Worm (Caenorhabditis elegans) whole organism, young adult: ENCODE results near the gene ZK686.6.

Experiments used
- F33H1.4 ChIP-seq: fragments of 200-800 bp; sonication (Bioruptor generic); IDR thresholded peaks from 2 replicates; pipeline ENCODE4 v1.3.6; 2022; ENCODE audit warnings: missing genetic modification reagents, missing genetic modification characterization, missing compliant biosample characterization
- sdz-38 ChIP-seq: sonication (generic microtip); optimal IDR thresholded peaks from 2 replicates; lab custom pipeline; 2016; ENCODE audit warnings: missing genotype, missing genetic modification characterization, missing compliant biosample characterization

ce11 chrIII:7724433-7724832 lies 48.4 kb downstream of the ZK686.6 start:
- TF ChIP-seq sdz-38 (no peak), F33H1.4 (no peak)
